Worm (Caenorhabditis elegans): Measurements from ENCODE around the gene srd-66.

The srd-66 gene

DNA sequence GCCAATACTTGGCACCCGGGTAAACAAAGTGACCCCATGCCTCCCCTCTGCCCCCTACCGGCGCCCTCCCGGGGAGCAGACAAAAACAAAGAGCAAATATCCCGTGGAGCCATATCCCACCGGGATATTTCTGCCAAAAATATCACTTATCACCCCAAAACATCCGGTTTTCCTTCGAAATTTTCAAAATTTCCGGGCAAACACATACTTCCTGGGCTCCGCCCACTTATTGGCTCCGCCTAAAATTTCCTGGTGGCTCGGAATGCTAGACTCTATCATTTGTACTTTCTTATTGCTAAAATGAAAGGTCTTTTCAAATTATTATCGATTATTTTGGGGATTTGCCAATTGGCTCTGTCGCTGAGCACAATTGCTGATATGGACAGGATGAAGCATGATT, 23.3 kb upstream of the srd-66 start, which contains the start of gene Y39A3B.1:
Y39A3B.1 (plus strand) TSS at position 301 of the 400 bp plus-strand sequence.
- TF ChIP-seq ceh-83 (GFP tag; optimal IDR thresholded peaks at IDR 0.05) (no peak), M03D4.4 (tag; optimal IDR thresholded peaks at IDR 0.05) (no peak), pha-4 (tag; optimal IDR thresholded peaks at IDR 0.05) (no peak), tbx-8 (GFP tag; optimal IDR thresholded peaks at IDR 0.05) (no peak)

DNA sequence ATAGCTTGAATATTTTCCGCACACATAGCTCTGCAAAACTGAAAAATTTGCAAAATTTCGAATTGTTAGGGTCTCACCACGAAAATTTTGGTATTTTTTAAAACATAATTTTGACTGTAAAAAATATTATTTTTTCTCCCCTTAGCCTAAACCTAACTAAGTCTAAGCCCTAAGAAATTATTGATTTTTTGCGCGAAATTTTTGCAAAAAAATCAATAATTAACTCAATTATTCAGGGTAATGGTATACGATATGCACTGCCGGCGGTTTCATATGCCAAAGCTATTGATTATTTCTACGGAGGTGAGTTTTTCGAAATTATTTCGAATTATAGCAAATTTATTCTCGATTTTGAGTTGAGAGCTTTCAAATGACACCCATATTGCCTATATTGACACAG, 18.8 kb upstream of the srd-66 start:
- TF ChIP-seq mab-5 (tag; optimal IDR thresholded peaks at IDR 0.05) = no peak
- TF ChIP-seq ham-2 (GFP tag; optimal IDR thresholded peaks at IDR 0.05) = no peak
- TF ChIP-seq M03D4.4 (tag; optimal IDR thresholded peaks at IDR 0.05) = no peak
- no peak for TF ChIP-seq lsy-2 (tag; optimal IDR thresholded peaks at IDR 0.05)
- no peak for TF ChIP-seq pha-4 (tag; optimal IDR thresholded peaks at IDR 0.05)
- no peak for TF ChIP-seq nhr-237 (tag; optimal IDR thresholded peaks at IDR 0.05)
- TF ChIP-seq mep-1 (tag; optimal IDR thresholded peaks at IDR 0.05) = no peak
- no peak for TF ChIP-seq blmp-1 (tag; optimal IDR thresholded peaks at IDR 0.05)
- no peak for TF ChIP-seq lin-32 (GFP tag; optimal IDR thresholded peaks at IDR 0.05)
- no peak for TF ChIP-seq drap-1 (GFP tag; optimal IDR thresholded peaks at IDR 0.05)
- no peak for TF ChIP-seq elt-1 (tag; optimal IDR thresholded peaks at IDR 0.05; ENCODE audit: borderline replicate concordance, insufficient read depth)
- no peak for TF ChIP-seq bed-3 (GFP tag; optimal IDR thresholded peaks at IDR 0.05)
- TF ChIP-seq snpc-4 (tag; optimal IDR thresholded peaks at IDR 0.05) = no peak
- no peak for TF ChIP-seq tbx-8 (GFP tag; optimal IDR thresholded peaks at IDR 0.05)
- TF ChIP-seq mls-2 (tag; optimal IDR thresholded peaks at IDR 0.05) = no peak
- no peak for TF ChIP-seq ces-1 (GFP tag; optimal IDR thresholded peaks at IDR 0.05)

DNA sequence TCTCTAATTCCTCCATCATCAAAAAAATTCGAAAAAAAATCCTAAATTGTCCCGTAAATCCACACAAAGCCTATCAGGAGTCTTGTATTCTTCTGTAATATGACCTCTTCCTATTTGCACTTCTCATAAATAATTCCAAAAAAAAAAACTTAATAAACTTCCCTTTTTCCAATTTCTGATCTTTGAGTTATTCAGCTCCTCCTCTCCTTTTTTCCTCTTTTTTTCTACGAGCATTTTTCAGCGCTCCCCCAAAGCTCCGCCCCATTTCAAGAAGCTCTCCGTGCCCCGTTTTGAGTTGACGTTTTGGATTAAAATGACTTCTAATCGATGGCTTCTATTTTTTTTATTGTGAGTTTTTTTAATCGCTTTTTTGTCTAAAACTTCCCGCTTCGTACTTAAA, 15.1 kb upstream of the srd-66 start, which contains the start of gene lgc-42:
lgc-42 (plus strand) TSS at position 301 of the 400 bp plus-strand sequence.
- TF ChIP-seq nhr-76 (tag; optimal IDR thresholded peaks at IDR 0.05) (no peak), flh-1 (GFP tag; optimal IDR thresholded peaks at IDR 0.05) (no peak), elt-1 (tag; optimal IDR thresholded peaks at IDR 0.05; ENCODE audit: borderline replicate concordance, insufficient read depth) (no peak), sem-2 (GFP tag; optimal IDR thresholded peaks at IDR 0.05) (no peak), bed-3 (GFP tag; optimal IDR thresholded peaks at IDR 0.05) (no peak), hlh-1 (tag; optimal IDR thresholded peaks at IDR 0.05) (no peak), zip-8 (tag; optimal IDR thresholded peaks at IDR 0.05) (no peak), unc-62 (GFP tag; optimal IDR thresholded peaks at IDR 0.05) (no peak), lin-32 (GFP tag; optimal IDR thresholded peaks at IDR 0.05) (no peak), nhr-12 (tag; optimal IDR thresholded peaks at IDR 0.05) (no peak), cnd-1 (tag; optimal IDR thresholded peaks at IDR 0.05) (no peak), mab-5 (tag; optimal IDR thresholded peaks at IDR 0.05) (no peak), tbx-8 (GFP tag; optimal IDR thresholded peaks at IDR 0.05) (no peak), elt-3 (tag; optimal IDR thresholded peaks at IDR 0.05) (no peak), ztf-11 (tag; optimal IDR thresholded peaks at IDR 0.05) (no peak), M03D4.4 (tag; optimal IDR thresholded peaks at IDR 0.05) (no peak), drap-1 (GFP tag; optimal IDR thresholded peaks at IDR 0.05) (no peak), mls-2 (tag; optimal IDR thresholded peaks at IDR 0.05) (no peak)

DNA sequence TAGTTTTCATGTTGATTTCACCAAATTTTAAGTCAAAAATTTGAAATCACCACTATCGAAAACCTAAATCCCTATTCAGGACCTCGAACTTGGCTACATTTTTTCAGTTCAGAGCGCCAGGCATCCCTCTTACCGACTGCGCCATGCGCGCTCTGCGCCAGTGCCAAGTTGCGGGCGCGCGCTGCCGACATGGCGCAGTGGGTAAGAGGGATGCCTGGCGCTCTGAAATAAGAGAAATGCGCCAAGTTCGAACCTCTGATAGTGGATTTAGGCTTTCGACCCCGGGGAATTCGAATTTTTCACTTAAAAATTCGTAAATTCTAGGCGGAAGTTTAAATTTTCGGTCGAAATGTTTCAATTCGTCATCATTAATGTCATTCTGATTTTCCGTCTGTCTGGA, 7.5 kb upstream of the srd-66 start:
- TF ChIP-seq mep-1 (tag; optimal IDR thresholded peaks at IDR 0.05) (no peak), elt-1 (tag; optimal IDR thresholded peaks at IDR 0.05; ENCODE audit: borderline replicate concordance, insufficient read depth) (no peak), unc-39 (tag; optimal IDR thresholded peaks at IDR 0.05) (no peak), tbx-8 (GFP tag; optimal IDR thresholded peaks at IDR 0.05) (no peak), ham-2 (GFP tag; optimal IDR thresholded peaks at IDR 0.05) (no peak), sptf-1 (tag; optimal IDR thresholded peaks at IDR 0.05) (no peak), ztf-11 (tag; optimal IDR thresholded peaks at IDR 0.05) (no peak)

DNA sequence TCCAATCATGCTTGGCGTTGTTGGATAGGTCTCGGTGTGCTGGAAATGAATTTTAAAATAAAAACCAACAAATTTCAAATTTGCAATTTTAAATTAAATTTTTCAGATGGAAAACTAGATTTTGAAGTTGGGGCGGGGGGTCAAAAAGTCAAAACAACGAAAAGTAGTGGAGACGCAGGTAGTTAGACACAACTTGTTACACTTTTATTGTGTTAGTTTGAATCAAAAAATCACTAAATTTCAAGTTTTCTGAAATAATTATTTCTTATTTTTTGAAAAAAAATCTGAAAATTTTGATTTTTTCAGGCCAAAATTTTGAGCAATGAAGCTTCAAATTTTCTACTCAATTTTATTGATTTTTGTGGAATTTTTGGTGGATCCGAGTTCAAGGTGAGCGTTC, 5.2 kb upstream of the srd-66 start, which contains the start of gene Y39A3B.8:
Y39A3B.8 (plus strand) TSS at position 301 of the 400 bp plus-strand sequence.
- TF ChIP-seq sptf-1 (tag; optimal IDR thresholded peaks at IDR 0.05) (no peak), elt-1 (tag; optimal IDR thresholded peaks at IDR 0.05; ENCODE audit: borderline replicate concordance, insufficient read depth) (no peak), flh-1 (GFP tag; optimal IDR thresholded peaks at IDR 0.05) (no peak), ceh-39 (tag; optimal IDR thresholded peaks at IDR 0.05) (no peak), elt-3 (tag; optimal IDR thresholded peaks at IDR 0.05) (no peak), nhr-28 (tag; optimal IDR thresholded peaks at IDR 0.05) (no peak), lin-32 (GFP tag; optimal IDR thresholded peaks at IDR 0.05) (no peak), unc-120 (tag; optimal IDR thresholded peaks at IDR 0.05; ENCODE audit: poor library complexity, severe bottlenecking) (no peak), pha-4 (tag; optimal IDR thresholded peaks at IDR 0.05) (no peak), drap-1 (GFP tag; optimal IDR thresholded peaks at IDR 0.05) (no peak), ces-1 (GFP tag; optimal IDR thresholded peaks at IDR 0.05) (no peak), blmp-1 (tag; optimal IDR thresholded peaks at IDR 0.05) (no peak), snpc-4 (tag; optimal IDR thresholded peaks at IDR 0.05) (no peak)
